Worm (Caenorhabditis elegans): ENCODE measurements around the gene Y22F5A.11.

The Y22F5A.11 gene

DNA sequence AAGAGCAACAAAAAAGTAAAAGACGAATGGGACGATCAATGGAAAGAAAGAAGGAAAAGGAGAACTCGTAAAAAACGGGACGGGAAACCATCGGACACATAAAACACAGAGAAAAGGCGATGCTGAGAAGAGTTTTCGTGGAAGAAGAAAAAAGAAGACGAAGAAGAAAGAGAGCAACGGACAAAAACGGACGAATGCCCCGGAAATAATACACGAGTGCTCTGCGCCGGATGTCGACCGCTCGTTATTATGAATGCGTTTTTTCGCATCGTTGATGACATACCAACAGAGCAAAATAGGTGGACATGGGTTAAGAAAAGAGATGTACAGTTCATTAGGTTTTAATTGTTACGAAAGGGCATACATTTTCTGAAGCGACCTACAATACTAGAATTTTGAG is at the start of gene Y22F5A.11:
Gene Y22F5A.11 (minus strand): TSS at position 28 of the 400 bp plus-strand sequence.
- peak in 1 of 2 experiments; percentile 22 for TF ChIP-seq lsy-2 (tag; optimal IDR thresholded peaks at IDR 0.05)
- TF ChIP-seq nhr-12 (tag; optimal IDR thresholded peaks at IDR 0.05), result no peak
- no peak for TF ChIP-seq ZK546.5 (tag; optimal IDR thresholded peaks at IDR 0.05)
- TF ChIP-seq elt-3 (tag; optimal IDR thresholded peaks at IDR 0.05), result no peak
- peak; percentile 37 for TF ChIP-seq unc-55 (GFP tag; optimal IDR thresholded peaks at IDR 0.05)
- no peak for TF ChIP-seq ama-1 (optimal IDR thresholded peaks at IDR 0.05)
- no peak for TF ChIP-seq nhr-237 (tag; optimal IDR thresholded peaks at IDR 0.05)
- TF ChIP-seq nhr-21 (tag; optimal IDR thresholded peaks at IDR 0.05), result no peak
- TF ChIP-seq sem-4 (tag; optimal IDR thresholded peaks at IDR 0.05), result no peak
- TF ChIP-seq ztf-1 (GFP tag; conservative IDR thresholded peaks at IDR 0.05), result no peak
- no peak for TF ChIP-seq mbf-1 (tag; optimal IDR thresholded peaks at IDR 0.05)
- no peak for TF ChIP-seq peb-1 (tag; optimal IDR thresholded peaks at IDR 0.05)
- no peak for TF ChIP-seq nhr-129 (tag; optimal IDR thresholded peaks at IDR 0.05)
- TF ChIP-seq snpc-4 (tag; optimal IDR thresholded peaks at IDR 0.05), result peak; percentile 51
- TF ChIP-seq egl-27 (tag; optimal IDR thresholded peaks at IDR 0.05), result no peak
- TF ChIP-seq mdl-1 (tag; optimal IDR thresholded peaks at IDR 0.05), result no peak
- TF ChIP-seq F13H6.1 (tag; optimal IDR thresholded peaks at IDR 0.05), result no peak
- TF ChIP-seq R02D3.7 (tag; optimal IDR thresholded peaks at IDR 0.05), result no peak
- TF ChIP-seq sma-9 (GFP tag; optimal IDR thresholded peaks at IDR 0.05), result no peak
- TF ChIP-seq sma-9 (tag; optimal IDR thresholded peaks at IDR 0.05), result no peak
- no peak for TF ChIP-seq nhr-25 (tag; optimal IDR thresholded peaks at IDR 0.05)
- no peak for TF ChIP-seq sma-3 (GFP tag; optimal IDR thresholded peaks at IDR 0.05)
- TF ChIP-seq Y55F3AM.14 (GFP tag; optimal IDR thresholded peaks at IDR 0.05), result no peak
- no peak for TF ChIP-seq nhr-11 (tag; optimal IDR thresholded peaks at IDR 0.05)
- TF ChIP-seq alr-1 (tag; optimal IDR thresholded peaks at IDR 0.05), result no peak
- TF ChIP-seq mab-5 (tag; optimal IDR thresholded peaks at IDR 0.05), result no peak
- TF ChIP-seq unc-39 (tag; optimal IDR thresholded peaks at IDR 0.05), result no peak
- TF ChIP-seq C34F6.9 (tag; optimal IDR thresholded peaks at IDR 0.05), result no peak

DNA sequence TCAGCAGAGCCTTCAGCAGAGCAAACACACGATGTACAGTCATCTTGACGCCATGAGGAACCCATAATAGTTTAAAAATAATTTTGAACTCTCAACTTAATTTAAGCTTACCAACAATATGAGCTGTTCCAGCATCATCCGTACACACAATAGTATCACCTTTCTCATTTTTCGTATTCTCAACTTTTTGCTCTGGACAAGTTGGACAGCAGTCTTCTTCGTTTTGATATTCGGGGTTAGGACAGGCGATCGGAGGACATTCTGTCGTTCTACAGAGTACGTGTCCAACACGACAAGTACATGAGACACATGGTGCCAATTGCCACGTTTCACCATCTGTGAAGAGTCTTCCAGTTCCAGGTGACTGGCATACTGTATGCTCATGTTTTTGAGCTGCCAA is 48.1 kb upstream of the Y22F5A.11 start:
- TF ChIP-seq lin-39 (tag; optimal IDR thresholded peaks at IDR 0.05) (no peak), unc-39 (tag; optimal IDR thresholded peaks at IDR 0.05) (no peak), sem-4 (tag; optimal IDR thresholded peaks at IDR 0.05) (no peak), crh-2 (tag; optimal IDR thresholded peaks at IDR 0.05) (no peak), nhr-25 (tag; optimal IDR thresholded peaks at IDR 0.05) (no peak), lin-13 (GFP tag; optimal IDR thresholded peaks at IDR 0.05) (no peak), fos-1 (tag; optimal IDR thresholded peaks at IDR 0.05) (no peak)

DNA sequence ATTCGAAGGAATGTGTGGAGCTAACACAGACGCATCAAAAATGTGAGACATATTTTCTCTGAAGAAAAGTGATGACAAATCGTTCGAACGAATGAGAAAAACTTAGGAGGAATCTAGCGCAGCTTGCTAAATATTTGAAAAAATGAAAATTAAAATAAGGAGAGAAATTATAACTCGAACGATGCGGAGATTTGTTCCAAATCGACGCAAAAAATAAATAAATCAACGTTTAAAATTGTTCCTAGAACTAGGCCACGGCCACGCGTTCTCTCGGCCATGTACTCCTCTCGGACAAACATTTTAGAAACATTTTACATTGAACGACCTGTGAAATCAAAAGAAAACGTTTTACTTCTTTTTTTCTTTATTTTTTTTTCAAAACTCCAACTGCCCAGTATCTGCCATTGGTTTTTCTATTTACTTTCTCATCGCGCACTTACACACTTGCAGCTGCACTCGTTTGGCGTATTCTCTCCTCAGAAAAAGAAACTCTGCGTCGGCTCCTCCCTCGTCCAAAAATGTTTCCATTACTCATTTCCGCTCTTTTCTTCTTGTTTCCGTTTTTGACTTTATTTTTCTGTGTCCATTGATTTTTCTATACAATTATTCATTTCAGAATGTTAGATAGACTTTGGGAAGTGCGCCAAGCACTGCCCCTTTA is 44.8 kb upstream of the Y22F5A.11 start, which contains the start of the genes gna-1 and B0024.13:
Gene gna-1 (minus strand): TSS at position 51 of the 661 bp plus-strand sequence.
Gene B0024.13 (plus strand): TSS at position 611 of the 661 bp plus-strand sequence.
- no peak for TF ChIP-seq nhr-23 (tag; optimal IDR thresholded peaks at IDR 0.05)
- TF ChIP-seq R02D3.7 (tag; optimal IDR thresholded peaks at IDR 0.05), result no peak
- TF ChIP-seq C34F6.9 (tag; optimal IDR thresholded peaks at IDR 0.05), result peak; percentile 69
- no peak for TF ChIP-seq nhr-10 (tag; optimal IDR thresholded peaks at IDR 0.05)
- peak; percentile 52 for TF ChIP-seq F13H6.1 (tag; optimal IDR thresholded peaks at IDR 0.05)
- TF ChIP-seq lin-39 (tag; optimal IDR thresholded peaks at IDR 0.05), result no peak
- peak; percentile 76 for TF ChIP-seq sma-3 (GFP tag; optimal IDR thresholded peaks at IDR 0.05)
- no peak for TF ChIP-seq nhr-77 (tag; optimal IDR thresholded peaks at IDR 0.05)
- TF ChIP-seq ceh-82 (tag; optimal IDR thresholded peaks at IDR 0.05), result no peak
- peak; percentile 86 for TF ChIP-seq sma-9 (GFP tag; optimal IDR thresholded peaks at IDR 0.05)
- TF ChIP-seq sma-9 (tag; optimal IDR thresholded peaks at IDR 0.05), result no peak
- peak; percentile 34 for TF ChIP-seq fos-1 (tag; optimal IDR thresholded peaks at IDR 0.05)
- TF ChIP-seq elt-3 (tag; optimal IDR thresholded peaks at IDR 0.05), result no peak
- TF ChIP-seq elt-1 (tag; optimal IDR thresholded peaks at IDR 0.05), result no peak
- TF ChIP-seq unc-55 (GFP tag; optimal IDR thresholded peaks at IDR 0.05), result no peak
- peak; percentile 66 for TF ChIP-seq crh-2 (tag; optimal IDR thresholded peaks at IDR 0.05)
- TF ChIP-seq skn-1 (tag; optimal IDR thresholded peaks at IDR 0.05), result no peak
- TF ChIP-seq nhr-129 (tag; optimal IDR thresholded peaks at IDR 0.05), result peak; percentile 25
- TF ChIP-seq unc-62 (GFP tag; optimal IDR thresholded peaks at IDR 0.05), result no peak
- peak; percentile 53 for TF ChIP-seq snpc-4 (tag; optimal IDR thresholded peaks at IDR 0.05)
- TF ChIP-seq ama-1 (optimal IDR thresholded peaks at IDR 0.05), result no peak
- no peak for TF ChIP-seq ZK546.5 (tag; optimal IDR thresholded peaks at IDR 0.05)
- no peak for TF ChIP-seq ceh-16 (tag; optimal IDR thresholded peaks at IDR 0.05)
- TF ChIP-seq unc-39 (tag; optimal IDR thresholded peaks at IDR 0.05), result no peak
- no peak for TF ChIP-seq ztf-1 (GFP tag; conservative IDR thresholded peaks at IDR 0.05)

All from whole organism, L2 larva.